Fruit fly (Drosophila melanogaster) whole organism, prepupa: ENCODE measurements around the gene Nedd8.

Experiments
- Blimp-1 ChIP-seq: fragments of 200-800 bp; sonication (Bioruptor generic); optimal IDR thresholded peaks from 3 replicates; lab custom pipeline; 2017; ENCODE audit warnings: missing biosample characterization, missing genetic modification characterization, mild to moderate bottlenecking, moderate library complexity, missing genetic modification reagents
- CG10669 ChIP-seq: fragments of 200-800 bp; sonication (Bioruptor generic); optimal IDR thresholded peaks from 3 replicates; lab custom pipeline; 2018; ENCODE audit warnings: missing biosample characterization, mild to moderate bottlenecking, missing genetic modification characterization, moderate library complexity
- CG15336 ChIP-seq: fragments of 200-800 bp; sonication (Bioruptor generic); IDR thresholded peaks from 2 replicates; pipeline ENCODE4 v1.3.6; 2022; ENCODE audit warnings: missing biosample characterization, missing genetic modification characterization
- CG7368 ChIP-seq: fragments of 200-800 bp; sonication (Bioruptor generic); optimal IDR thresholded peaks from 3 replicates; lab custom pipeline; 2016; ENCODE audit warnings: missing biosample characterization, missing genetic modification characterization
- Ets96B ChIP-seq: fragments of 200-800 bp; optimal IDR thresholded peaks from 2 replicates; lab custom pipeline; 2019; ENCODE audit warnings: missing biosample characterization, mild to moderate bottlenecking, missing genetic modification characterization, moderate library complexity
- Smox ChIP-seq: fragments of 200-800 bp; sonication (Bioruptor generic); optimal IDR thresholded peaks from 3 replicates; lab custom pipeline; 2016; ENCODE audit warnings: missing biosample characterization, missing genetic modification characterization
- Sox102F ChIP-seq: fragments of 200-800 bp; sonication (Bioruptor generic); optimal IDR thresholded peaks from 2 replicates; lab custom pipeline; 2016; ENCODE audit warnings: missing biosample characterization, mild to moderate bottlenecking, missing genetic modification characterization
- acj6 ChIP-seq: fragments of 200-800 bp; sonication (Bioruptor generic); optimal IDR thresholded peaks from 3 replicates; lab custom pipeline; 2016; ENCODE audit warnings: missing biosample characterization, missing genetic modification characterization
- fd85E ChIP-seq: fragments of 200-800 bp; sonication (Bioruptor generic); optimal IDR thresholded peaks from 3 replicates; lab custom pipeline; 2016; ENCODE audit warnings: missing biosample characterization, missing genetic modification characterization
- spab ChIP-seq: fragments of 200-800 bp; sonication (Bioruptor generic); optimal IDR thresholded peaks from 2 replicates; lab custom pipeline; 2017; ENCODE audit warnings: missing biosample characterization, mild to moderate bottlenecking, missing genetic modification characterization, missing genetic modification reagents
- vri ChIP-seq: fragments of 200-800 bp; sonication (Bioruptor generic); optimal IDR thresholded peaks from 3 replicates; lab custom pipeline; 2016; ENCODE audit warnings: missing biosample characterization, mild to moderate bottlenecking, missing genetic modification characterization

DNA sequence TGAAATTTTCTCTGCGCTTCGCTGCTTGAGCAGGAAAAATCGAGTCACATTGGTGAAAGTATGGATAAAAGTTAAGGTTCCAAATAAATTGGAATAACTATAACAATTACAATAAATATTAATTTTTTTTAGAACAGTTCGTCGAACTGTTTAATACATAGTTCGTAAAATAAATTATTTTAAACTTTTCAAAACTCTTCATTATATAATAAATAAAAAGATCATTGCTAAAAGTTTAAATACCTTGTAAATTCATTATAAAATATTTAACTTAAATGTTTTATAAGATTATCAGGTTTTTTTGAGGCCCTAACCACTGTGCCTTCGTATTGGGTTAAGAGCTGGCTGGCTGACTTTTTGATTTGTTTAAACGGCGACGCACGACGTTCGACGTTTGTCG is 32.2 kb downstream of the Nedd8 start:
- TF ChIP-seq Blimp-1 (GFP tag; lab: Kevin White, UChicago) (no peak), vri (no peak), spab (GFP tag; lab: Kevin White, UChicago) (no peak), CG10669 (GFP tag; lab: Kevin White, UChicago) (no peak), CG15336 (GFP tag; lab: Robert Waterston, UW) (no peak), Ets96B (tag; lab: Kevin White, UChicago) (no peak), fd85E (GFP tag; lab: Kevin White, UChicago) (no peak), Sox102F (GFP tag; lab: Kevin White, UChicago) (no peak), CG7368 (GFP tag; lab: Kevin White, UChicago) (no peak), Smox (GFP tag; lab: Kevin White, UChicago) (no peak), acj6 (no peak)
